Fruit fly (Drosophila melanogaster) whole organism, embryonic: ENCODE data around the gene CG5966.

Experiments
- CG12071 ChIP-seq: fragments of 200-800 bp; sonication (Bioruptor generic); optimal IDR thresholded peaks from 3 replicates; lab custom pipeline; 2018; ENCODE audit warnings: missing biosample characterization, mild to moderate bottlenecking, missing genetic modification characterization
- CG2202 ChIP-seq: fragments of 200-800 bp; sonication (Bioruptor generic); optimal IDR thresholded peaks from 2 replicates; lab custom pipeline; 2018; ENCODE audit warnings: missing biosample characterization, mild to moderate bottlenecking, missing genetic modification characterization
- CG6272 ChIP-seq: fragments of 200-800 bp; sonication (Bioruptor generic); IDR thresholded peaks from 2 replicates; pipeline ENCODE4 v1.3.6; 2022; ENCODE audit warnings: missing biosample characterization, missing genetic modification characterization

- TF ChIP-seq CG12071 (GFP tag; lab: Kevin White, UChicago), result no peak
- TF ChIP-seq CG2202, result no peak
- TF ChIP-seq CG6272 (GFP tag; lab: Robert Waterston, UW), result no peak
Measured at dm6 chrX:6034741-6035140, 46.1 kb downstream of the CG5966 start.
